Fruit fly (Drosophila melanogaster): ENCODE data around the gene DCP2.

Gene DCP2

dm6 chr3L:15791072-15791471 is 35.2 kb downstream of the DCP2 start:
- TF ChIP-seq ttk (optimal IDR thresholded peaks at IDR 0.05): no peak
- no peak for TF ChIP-seq Myc (optimal IDR thresholded peaks at IDR 0.05)
- no peak for TF ChIP-seq h (optimal IDR thresholded peaks at IDR 0.05)
- no peak for TF ChIP-seq insv (optimal IDR thresholded peaks at IDR 0.05)
- TF ChIP-seq psq (optimal IDR thresholded peaks at IDR 0.05): no peak
- no peak for TF ChIP-seq Sin3A (optimal IDR thresholded peaks at IDR 0.05)

dm6 chr3L:15787406-15787805 is 38.8 kb downstream of the DCP2 start:
- TF ChIP-seq psq (optimal IDR thresholded peaks at IDR 0.05) (no peak), insv (optimal IDR thresholded peaks at IDR 0.05) (no peak), Sin3A (optimal IDR thresholded peaks at IDR 0.05) (no peak), Myc (optimal IDR thresholded peaks at IDR 0.05) (no peak)

dm6 chr3L:15785368-15785767 is 40.9 kb downstream of the DCP2 start:
- TF ChIP-seq Sin3A (optimal IDR thresholded peaks at IDR 0.05): no peak
- TF ChIP-seq psq (optimal IDR thresholded peaks at IDR 0.05): no peak
- TF ChIP-seq insv (optimal IDR thresholded peaks at IDR 0.05): no peak
- TF ChIP-seq Myc (optimal IDR thresholded peaks at IDR 0.05): no peak
- TF ChIP-seq ttk (optimal IDR thresholded peaks at IDR 0.05): no peak
- no peak for TF ChIP-seq h (optimal IDR thresholded peaks at IDR 0.05)

- no peak for TF ChIP-seq insv (optimal IDR thresholded peaks at IDR 0.05)
- no peak for TF ChIP-seq Sin3A (optimal IDR thresholded peaks at IDR 0.05)
These were observed 47.3 kb downstream of the DCP2 start for dm6 chr3L:15778951-15779350.

- TF ChIP-seq insv (optimal IDR thresholded peaks at IDR 0.05) (no peak), Sin3A (optimal IDR thresholded peaks at IDR 0.05) (no peak), psq (optimal IDR thresholded peaks at IDR 0.05) (no peak), ttk (optimal IDR thresholded peaks at IDR 0.05) (no peak), h (optimal IDR thresholded peaks at IDR 0.05) (no peak), Myc (optimal IDR thresholded peaks at IDR 0.05) (no peak)
These were observed 48.4 kb downstream of the DCP2 start for dm6 chr3L:15777839-15778238.

- no peak for TF ChIP-seq insv (optimal IDR thresholded peaks at IDR 0.05)
- no peak for TF ChIP-seq h (optimal IDR thresholded peaks at IDR 0.05)
- TF ChIP-seq Myc (optimal IDR thresholded peaks at IDR 0.05): no peak
- TF ChIP-seq psq (optimal IDR thresholded peaks at IDR 0.05): no peak
- no peak for TF ChIP-seq Sin3A (optimal IDR thresholded peaks at IDR 0.05)
- TF ChIP-seq ttk (optimal IDR thresholded peaks at IDR 0.05): no peak
These were observed 48.8 kb downstream of the DCP2 start for dm6 chr3L:15777383-15777782.

- TF ChIP-seq h (optimal IDR thresholded peaks at IDR 0.05) (no peak), Sin3A (optimal IDR thresholded peaks at IDR 0.05) (no peak), ttk (optimal IDR thresholded peaks at IDR 0.05) (no peak), Myc (optimal IDR thresholded peaks at IDR 0.05) (no peak), psq (optimal IDR thresholded peaks at IDR 0.05) (no peak), insv (optimal IDR thresholded peaks at IDR 0.05) (no peak)
These were observed 50.7 kb downstream of the DCP2 start for dm6 chr3L:15775498-15775897.

- TF ChIP-seq psq (optimal IDR thresholded peaks at IDR 0.05) (no peak), Sin3A (optimal IDR thresholded peaks at IDR 0.05) (no peak), ttk (optimal IDR thresholded peaks at IDR 0.05) (no peak)
These were observed 54.0 kb downstream of the DCP2 start for dm6 chr3L:15772239-15772638.

dm6 chr3L:15771565-15771964 is 54.7 kb downstream of the DCP2 start:
- no peak for TF ChIP-seq psq (optimal IDR thresholded peaks at IDR 0.05)
- no peak for TF ChIP-seq ttk (optimal IDR thresholded peaks at IDR 0.05)
- no peak for TF ChIP-seq Myc (optimal IDR thresholded peaks at IDR 0.05)
- no peak for TF ChIP-seq Sin3A (optimal IDR thresholded peaks at IDR 0.05)
- no peak for TF ChIP-seq insv (optimal IDR thresholded peaks at IDR 0.05)
- no peak for TF ChIP-seq h (optimal IDR thresholded peaks at IDR 0.05)

dm6 chr3L:15768947-15769389 is 57.3 kb downstream of the DCP2 start:
- TF ChIP-seq Sin3A (optimal IDR thresholded peaks at IDR 0.05) (no peak), h (optimal IDR thresholded peaks at IDR 0.05) (no peak), ttk (optimal IDR thresholded peaks at IDR 0.05) (no peak), insv (optimal IDR thresholded peaks at IDR 0.05) (no peak), psq (optimal IDR thresholded peaks at IDR 0.05) (no peak), Myc (optimal IDR thresholded peaks at IDR 0.05) (no peak)
